Worm (Caenorhabditis elegans) whole organism, young adult: ENCODE data around the gene M163.8.
A peak's percentile ranks its signal among the peaks of the same experiment; 100 is the strongest.

Source experiments
- Y67H2A.10 ChIP-seq: fragments of 200-800 bp; sonication (Bioruptor generic); conservative IDR thresholded peaks from 2 replicates; pipeline ENCODE4 v1.3.6; 2022; ENCODE audit warnings: missing genetic modification reagents, missing genetic modification characterization, missing compliant biosample characterization
- ama-1 ChIP-seq, 3 experiments: fragments of 150-350 bp in 1 of 3; sonication (generic microtip) in 2 of 3; optimal IDR thresholded peaks; 2 replicates each; lab custom pipeline; 2014 to 2018; ENCODE audit warnings: missing biosample characterization in 2 of 3, missing genetic modification characterization in 2 of 3, missing genetic modification reagents in 2 of 3
- ceh-79 ChIP-seq: sonication (generic microtip); optimal IDR thresholded peaks from 2 replicates; lab custom pipeline; 2017; ENCODE audit warnings: mild to moderate bottlenecking, missing genetic modification characterization, missing compliant biosample characterization
- hrde-1 ChIP-seq: sonication (generic microtip); optimal IDR thresholded peaks from 2 replicates; lab custom pipeline; 2016; ENCODE audit warnings: missing genetic modification characterization, mild to moderate bottlenecking, missing compliant biosample characterization, moderate library complexity, missing genotype, missing genetic modification reagents, borderline replicate concordance
- lin-35 ChIP-seq, 3 experiments: fragments of 150-350 bp in 2 of 3; sonication (generic microtip) in 1 of 3; optimal IDR thresholded peaks; 2 replicates each; lab custom pipeline; 2014 to 2018; ENCODE audit warnings: missing biosample characterization in 3 of 3, missing genetic modification characterization in 3 of 3, missing genetic modification reagents in 3 of 3
- lsy-27 ChIP-seq: sonication (generic microtip); optimal IDR thresholded peaks from 2 replicates; lab custom pipeline; 2017; ENCODE audit warnings: missing genetic modification characterization, mild to moderate bottlenecking, missing compliant biosample characterization, antibody characterized with exemption, missing genotype, borderline replicate concordance; ENCODE audit not compliant: insufficient read depth
- pha-4 ChIP-seq: fragments of 150-350 bp; sonication (generic microtip); optimal IDR thresholded peaks from 2 replicates; lab custom pipeline; 2014; ENCODE audit warnings: missing biosample characterization, missing genetic modification reagents, missing genetic modification characterization
- sea-2 ChIP-seq: fragments of 200-800 bp; sonication (Bioruptor generic); IDR thresholded peaks from 2 replicates; pipeline ENCODE4 v1.3.6; 2022; ENCODE audit warnings: missing genetic modification characterization, missing compliant biosample characterization
- snpc-4 ChIP-seq, 5 experiments: fragments of 150-350 bp in 1 of 5; sonication (generic microtip) in 4 of 5; optimal IDR thresholded peaks; 2 replicates each; lab custom pipeline; 2014 to 2018; ENCODE audit warnings: missing genetic modification characterization in 5 of 5, missing biosample characterization in 3 of 5, antibody characterized with exemption in 2 of 5, mild to moderate bottlenecking in 2 of 5, missing compliant biosample characterization in 2 of 5, missing genotype in 2 of 5, moderate library complexity in 2 of 5, missing genetic modification reagents in 1 of 5
- unc-130 ChIP-seq: sonication (generic microtip); optimal IDR thresholded peaks from 2 replicates; lab custom pipeline; 2016; ENCODE audit warnings: missing genetic modification reagents, missing genetic modification characterization, missing compliant biosample characterization
- unc-62 ChIP-seq: fragments of 150-350 bp; optimal IDR thresholded peaks from 2 replicates; lab custom pipeline; 2014; ENCODE audit warnings: missing biosample characterization, missing genetic modification reagents, missing genetic modification characterization
- zim-3 ChIP-seq: sonication (generic microtip); optimal IDR thresholded peaks from 2 replicates; lab custom pipeline; 2017; ENCODE audit warnings: mild to moderate bottlenecking, missing genetic modification characterization, moderate library complexity, missing compliant biosample characterization

- TF ChIP-seq lsy-27 (tag; lab: Kevin White, UChicago): no peak
- TF ChIP-seq sea-2 (GFP tag; lab: Robert Waterston, UW): no peak
- no peak for TF ChIP-seq lin-35 (GFP tag; optimal IDR thresholded peaks at IDR 0.05; lab: Kevin White, UChicago)
- no peak for TF ChIP-seq unc-62 (GFP tag; lab: Kevin White, UChicago)
- peak; percentile 89 for TF ChIP-seq snpc-4 (GFP tag; optimal IDR thresholded peaks at IDR 0.05; lab: Kevin White, UChicago)
- peak; percentile 97 to 100 (median 99) for TF ChIP-seq snpc-4 (tag; optimal IDR thresholded peaks at IDR 0.05; lab: Kevin White, UChicago)
- no peak for TF ChIP-seq hrde-1 (tag; lab: Kevin White, UChicago)
- TF ChIP-seq ama-1 (optimal IDR thresholded peaks at IDR 0.05; lab: Kevin White, UChicago): no peak
- no peak for TF ChIP-seq ama-1 (GFP tag; optimal IDR thresholded peaks at IDR 0.05; lab: Kevin White, UChicago)
- no peak for TF ChIP-seq unc-130 (GFP tag; lab: Kevin White, UChicago)
- peak; percentile 6 for TF ChIP-seq pha-4 (tag; lab: Kevin White, UChicago)
- no peak for TF ChIP-seq ceh-79 (tag; lab: Kevin White, UChicago)
- no peak for TF ChIP-seq zim-3 (tag; lab: Kevin White, UChicago)
- TF ChIP-seq Y67H2A.10 (GFP tag; lab: Robert Waterston, UW): no peak
Measured at ce11 chrX:14476625-14477257, 8.2 kb upstream of the M163.8 start.
